Worm (Caenorhabditis elegans) whole organism, L1 larva: ENCODE data around the gene elt-2.

Experiments
- C04F5.9 ChIP-seq: sonication (generic microtip); optimal IDR thresholded peaks from 2 replicates; lab custom pipeline; 2016; ENCODE audit warnings: missing genetic modification characterization, missing compliant biosample characterization
- C16A3.4 ChIP-seq: fragments of 150-350 bp; optimal IDR thresholded peaks from 2 replicates; lab custom pipeline; 2014; ENCODE audit warnings: missing biosample characterization, missing genetic modification characterization
- Y116A8C.19 ChIP-seq: sonication (generic microtip); optimal IDR thresholded peaks from 2 replicates; lab custom pipeline; 2016; ENCODE audit warnings: missing compliant biosample characterization, missing genetic modification characterization, borderline replicate concordance
- aha-1 ChIP-seq: fragments of 150-350 bp; optimal IDR thresholded peaks from 2 replicates; lab custom pipeline; 2014; ENCODE audit warnings: missing biosample characterization, missing genetic modification characterization
- aly-2 ChIP-seq: fragments of 150-350 bp; optimal IDR thresholded peaks from 2 replicates; lab custom pipeline; 2014; ENCODE audit warnings: missing biosample characterization, missing genetic modification characterization
- ama-1 ChIP-seq: fragments of 150-350 bp; optimal IDR thresholded peaks from 2 replicates; lab custom pipeline; 2014
- ceh-88 ChIP-seq: fragments of 200-800 bp; sonication (Bioruptor generic); IDR thresholded peaks from 2 replicates; pipeline ENCODE4 v1.3.6; 2022; ENCODE audit warnings: missing genetic modification characterization, missing compliant biosample characterization
- dpl-1 ChIP-seq, 3 experiments: fragments of 150-350 bp in 2 of 3; sonication (generic microtip) in 1 of 3; optimal IDR thresholded peaks; 2 replicates each; lab custom pipeline; 2014 to 2017; ENCODE audit warnings: missing biosample characterization in 3 of 3, missing genetic modification characterization in 3 of 3, missing genetic modification reagents in 3 of 3
- dsc-1 ChIP-seq: sonication (generic microtip); optimal IDR thresholded peaks from 2 replicates; lab custom pipeline; 2016; ENCODE audit warnings: mild to moderate bottlenecking, missing genetic modification characterization, missing compliant biosample characterization
- efl-3 ChIP-seq: fragments of 200-800 bp; sonication (Bioruptor generic); optimal IDR thresholded peaks from 2 replicates; lab custom pipeline; 2018; ENCODE audit warnings: mild to moderate bottlenecking, missing genetic modification characterization, missing compliant biosample characterization
- elt-2 ChIP-seq: sonication (generic microtip); optimal IDR thresholded peaks from 2 replicates; lab custom pipeline; 2016; ENCODE audit warnings: missing genetic modification characterization, mild to moderate bottlenecking, inconsistent platforms, missing compliant biosample characterization, missing genetic modification reagents
- elt-3 ChIP-seq, 6 experiments: fragments of 150-350 bp in 1 of 6; sonication (generic microtip); optimal IDR thresholded peaks; 2 replicates each; lab custom pipeline; 2017 to 2018; ENCODE audit warnings: missing biosample characterization in 6 of 6, missing genetic modification characterization in 6 of 6, inconsistent platforms in 1 of 6
- fkh-10 ChIP-seq: sonication (generic microtip); optimal IDR thresholded peaks from 2 replicates; lab custom pipeline; 2017; ENCODE audit warnings: missing biosample characterization, missing genetic modification reagents, missing genetic modification characterization
- lin-13 ChIP-seq: fragments of 150-350 bp; optimal IDR thresholded peaks from 2 replicates; lab custom pipeline; 2014; ENCODE audit warnings: missing biosample characterization, missing genetic modification reagents, missing genetic modification characterization
- lin-14 ChIP-seq: fragments of 200-800 bp; sonication (Bioruptor generic); optimal IDR thresholded peaks from 2 replicates; lab custom pipeline; 2018; ENCODE audit warnings: mild to moderate bottlenecking, missing genetic modification characterization, moderate library complexity, missing compliant biosample characterization
- lin-35 ChIP-seq, 2 experiments: fragments of 150-350 bp; optimal IDR thresholded peaks; 2 replicates each; lab custom pipeline; 2014; ENCODE audit warnings: missing biosample characterization in 2 of 2, missing genetic modification characterization in 2 of 2, missing genetic modification reagents in 2 of 2
- lsy-2 ChIP-seq, 2 experiments: fragments of 150-350 bp; optimal IDR thresholded peaks; 2 replicates each; lab custom pipeline; 2014; ENCODE audit warnings: missing biosample characterization in 2 of 2, missing genetic modification characterization in 2 of 2
- mdl-1 ChIP-seq, 2 experiments: fragments of 150-350 bp; optimal IDR thresholded peaks; 2 replicates each; lab custom pipeline; 2014 to 2017; ENCODE audit warnings: missing biosample characterization in 2 of 2, missing genetic modification characterization in 2 of 2, inconsistent platforms in 1 of 2
- mef-2 ChIP-seq: fragments of 150-350 bp; optimal IDR thresholded peaks from 2 replicates; lab custom pipeline; 2014; ENCODE audit warnings: missing biosample characterization, missing genetic modification characterization
- nhr-11 ChIP-seq: fragments of 150-350 bp; optimal IDR thresholded peaks from 2 replicates; lab custom pipeline; 2014; ENCODE audit warnings: missing biosample characterization, missing genetic modification characterization
- nhr-12 ChIP-seq: sonication (generic microtip); optimal IDR thresholded peaks from 2 replicates; lab custom pipeline; 2017; ENCODE audit warnings: missing biosample characterization, missing genetic modification characterization
- nhr-19 ChIP-seq: fragments of 200-800 bp; sonication (Bioruptor generic); conservative IDR thresholded peaks from 2 replicates; pipeline ENCODE4 v1.3.6; 2022; ENCODE audit warnings: missing genetic modification characterization, missing compliant biosample characterization
- nhr-47 ChIP-seq: sonication (generic microtip); optimal IDR thresholded peaks from 2 replicates; lab custom pipeline; 2016; ENCODE audit warnings: mild to moderate bottlenecking, missing genetic modification characterization, moderate library complexity, missing compliant biosample characterization
- nhr-71 ChIP-seq: sonication (generic microtip); optimal IDR thresholded peaks from 2 replicates; lab custom pipeline; 2016; ENCODE audit warnings: mild to moderate bottlenecking, missing genetic modification characterization, moderate library complexity, missing compliant biosample characterization
- nhr-90 ChIP-seq: sonication (generic microtip); optimal IDR thresholded peaks from 2 replicates; lab custom pipeline; 2016; ENCODE audit warnings: mild to moderate bottlenecking, missing genetic modification characterization, missing compliant biosample characterization; ENCODE audit not compliant: poor library complexity
- pag-3 ChIP-seq: sonication (generic microtip); optimal IDR thresholded peaks from 2 replicates; lab custom pipeline; 2017; ENCODE audit warnings: missing genetic modification characterization, mild to moderate bottlenecking, missing compliant biosample characterization, antibody characterized with exemption, borderline replicate concordance; ENCODE audit not compliant: insufficient read depth
- pax-3 ChIP-seq: fragments of 200-800 bp; sonication (Bioruptor generic); optimal IDR thresholded peaks from 2 replicates; lab custom pipeline; 2018; ENCODE audit warnings: mild to moderate bottlenecking, missing genetic modification characterization, moderate library complexity, missing compliant biosample characterization
- sox-4 ChIP-seq: sonication (generic microtip); optimal IDR thresholded peaks from 2 replicates; lab custom pipeline; 2016; ENCODE audit warnings: missing genetic modification characterization, missing compliant biosample characterization
- swsn-7 ChIP-seq: sonication (generic microtip); optimal IDR thresholded peaks from 2 replicates; lab custom pipeline; 2016; ENCODE audit warnings: missing genetic modification characterization, missing compliant biosample characterization
- tbx-2 ChIP-seq: sonication (generic microtip); optimal IDR thresholded peaks from 2 replicates; lab custom pipeline; 2016; ENCODE audit warnings: missing genetic modification characterization, missing compliant biosample characterization
- tlp-1 ChIP-seq: fragments of 150-350 bp; optimal IDR thresholded peaks from 2 replicates; lab custom pipeline; 2014; ENCODE audit warnings: missing biosample characterization, missing genetic modification characterization
- unc-86 ChIP-seq: sonication (generic microtip); optimal IDR thresholded peaks from 2 replicates; lab custom pipeline; 2016; ENCODE audit warnings: missing genetic modification characterization, missing compliant biosample characterization
- vab-15 ChIP-seq: sonication (generic microtip); optimal IDR thresholded peaks from 2 replicates; lab custom pipeline; 2017; ENCODE audit warnings: missing genotype, mild to moderate bottlenecking, missing genetic modification characterization, missing compliant biosample characterization
- xbp-1 ChIP-seq: sonication (generic microtip); optimal IDR thresholded peaks from 2 replicates; lab custom pipeline; 2016; ENCODE audit warnings: missing genetic modification characterization, missing compliant biosample characterization
- ztf-4 ChIP-seq: fragments of 150-350 bp; optimal IDR thresholded peaks from 2 replicates; lab custom pipeline; 2014; ENCODE audit warnings: missing biosample characterization, missing genetic modification characterization

Gene elt-2

ce11 chrX:10491875-10492523 is 11.0 kb downstream of the elt-2 start:
- no peak for TF ChIP-seq ztf-4 (tag; lab: Kevin White, UChicago)
- no peak for TF ChIP-seq sox-4 (tag; lab: Kevin White, UChicago)
- TF ChIP-seq Y116A8C.19 (tag; lab: Kevin White, UChicago) = no peak
- no peak for TF ChIP-seq dpl-1 (GFP tag; optimal IDR thresholded peaks at IDR 0.05; lab: Kevin White, UChicago)
- TF ChIP-seq mef-2 (tag; lab: Kevin White, UChicago) = no peak
- TF ChIP-seq lin-14 (GFP tag; lab: Kevin White, UChicago) = no peak
- no peak for TF ChIP-seq aly-2 (tag; lab: Kevin White, UChicago)
- no peak for TF ChIP-seq dsc-1 (tag; lab: Kevin White, UChicago)
- no peak for TF ChIP-seq pag-3
- no peak for TF ChIP-seq C16A3.4 (tag; lab: Kevin White, UChicago)
- no peak for TF ChIP-seq tlp-1 (tag; lab: Kevin White, UChicago)
- TF ChIP-seq elt-2 (tag; lab: Kevin White, UChicago) = no peak
- TF ChIP-seq lin-35 (GFP tag; optimal IDR thresholded peaks at IDR 0.05; lab: Kevin White, UChicago) = no peak
- no peak for TF ChIP-seq nhr-19
- TF ChIP-seq xbp-1 = no peak
- no peak for TF ChIP-seq nhr-71 (tag; lab: Kevin White, UChicago)
- TF ChIP-seq nhr-47 = no peak
- no peak for TF ChIP-seq pax-3 (tag; lab: Kevin White, UChicago)

DNA sequence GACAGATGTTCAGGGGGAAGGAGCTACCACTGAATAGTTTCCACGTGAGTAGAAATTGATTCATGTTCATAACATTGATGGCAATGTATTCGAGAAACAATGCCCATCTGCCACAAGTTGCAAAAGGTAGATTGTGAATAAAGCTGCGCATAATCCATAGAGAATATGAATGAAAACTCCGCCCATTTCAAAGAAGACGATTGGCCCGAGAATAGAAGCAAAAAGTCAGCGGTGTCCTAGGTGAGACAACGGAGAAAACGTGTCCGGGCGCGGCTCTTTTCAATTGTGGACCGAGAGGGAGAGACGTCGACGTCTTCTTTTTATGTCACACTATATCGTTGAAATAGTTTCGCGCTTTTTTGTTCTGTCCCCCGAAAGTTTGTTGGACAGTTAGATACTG is 18.6 kb downstream of the elt-2 start, which contains the start of gene vab-3:
Gene vab-3, plus strand, starts transcription at position 301 of the 400 bp plus-strand sequence.
- no peak for TF ChIP-seq efl-3 (GFP tag; lab: Kevin White, UChicago)
- TF ChIP-seq ama-1 = no peak
- TF ChIP-seq, all 84 proteins: peak for 0

DNA sequence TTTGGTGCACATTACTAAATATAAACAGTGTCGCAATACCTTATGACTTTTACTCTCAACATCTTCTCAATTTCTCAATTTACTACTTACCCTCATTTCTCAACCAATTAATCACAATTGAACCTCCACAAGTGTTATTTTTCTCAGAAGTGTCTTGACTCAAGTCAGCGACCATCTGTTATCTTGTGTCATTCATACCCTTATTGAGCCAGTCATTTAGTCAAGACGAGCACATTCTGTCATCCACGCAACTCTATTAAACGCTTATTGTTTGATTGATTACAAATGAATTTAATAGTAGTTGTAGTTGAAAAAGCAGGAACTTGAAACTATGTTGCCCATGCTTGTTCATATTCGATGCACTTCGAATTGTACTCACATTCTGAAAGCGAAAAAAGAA is 22.4 kb downstream of the elt-2 start:
- no peak for TF ChIP-seq mdl-1 (tag; optimal IDR thresholded peaks at IDR 0.05; lab: Kevin White, UChicago)
- no peak for TF ChIP-seq vab-15 (tag; lab: Kevin White, UChicago)
- no peak for TF ChIP-seq nhr-11 (tag; lab: Kevin White, UChicago)
- TF ChIP-seq lin-13 (GFP tag; lab: Kevin White, UChicago) = no peak
- no peak for TF ChIP-seq fkh-10 (GFP tag; lab: Kevin White, UChicago)
- no peak for TF ChIP-seq nhr-19
- no peak for TF ChIP-seq lin-14 (GFP tag; lab: Kevin White, UChicago)
- TF ChIP-seq C04F5.9 (tag; lab: Kevin White, UChicago) = no peak
- TF ChIP-seq elt-3 (tag; optimal IDR thresholded peaks at IDR 0.05; lab: Kevin White, UChicago) = no peak
- no peak for TF ChIP-seq swsn-7
- no peak for TF ChIP-seq unc-86 (tag; lab: Kevin White, UChicago)
- no peak for TF ChIP-seq aha-1 (tag; lab: Kevin White, UChicago)
- TF ChIP-seq nhr-12 = no peak
- TF ChIP-seq, all 84 proteins: peak for 0

DNA sequence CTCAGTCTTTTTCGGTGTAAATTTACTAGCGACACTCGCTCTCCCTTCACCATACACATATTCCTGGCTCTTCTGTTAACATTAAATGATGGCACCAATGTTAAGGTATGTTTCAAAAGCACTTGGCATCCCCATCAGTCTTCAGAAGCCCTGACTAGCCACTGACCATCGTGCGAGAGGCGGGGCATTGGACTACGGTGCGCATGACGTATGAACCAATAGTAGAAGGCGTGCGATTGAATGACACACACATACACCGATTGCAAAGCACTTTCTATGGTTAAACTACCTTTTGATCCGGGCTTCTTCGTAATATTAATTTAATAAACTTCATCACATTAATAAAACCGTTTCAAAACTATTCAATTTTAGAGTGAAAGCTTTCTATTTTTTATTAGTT is 24.2 kb downstream of the elt-2 start:
- TF ChIP-seq nhr-90 (tag; lab: Kevin White, UChicago) (no peak), ceh-88 (GFP tag; lab: Robert Waterston, UW) (no peak), lsy-2 (tag; optimal IDR thresholded peaks at IDR 0.05; lab: Kevin White, UChicago) (peak in 1 of 2 experiments; percentile 50), tbx-2 (tag; lab: Kevin White, UChicago) (no peak), tlp-1 (tag; lab: Kevin White, UChicago) (no peak)
- TF ChIP-seq, all 84 proteins: peak for 1
